Worm (Caenorhabditis elegans): ENCODE data around the gene EGAP9.4.

- TF ChIP-seq flt-1 (GFP tag; IDR thresholded peaks at IDR 0.05) (no peak), tra-4 (tag; optimal IDR thresholded peaks at IDR 0.05) (no peak), B0310.2 (tag; optimal IDR thresholded peaks at IDR 0.05) (no peak), sea-1 (GFP tag; conservative IDR thresholded peaks at IDR 0.05) (no peak), ceh-13 (GFP tag; optimal IDR thresholded peaks at IDR 0.05) (no peak), ets-7 (tag; optimal IDR thresholded peaks at IDR 0.05) (no peak), hmbx-1 (tag; optimal IDR thresholded peaks at IDR 0.05) (no peak), hnd-1 (tag; optimal IDR thresholded peaks at IDR 0.05) (no peak), pes-1 (GFP tag; IDR thresholded peaks at IDR 0.05) (no peak), hmg-4 (GFP tag; optimal IDR thresholded peaks at IDR 0.05) (no peak), tbx-11 (GFP tag; IDR thresholded peaks at IDR 0.05) (no peak), ama-1 (optimal IDR thresholded peaks at IDR 0.05) (no peak), ceh-36 (tag; optimal IDR thresholded peaks at IDR 0.05) (no peak), tbx-37 (GFP tag; conservative IDR thresholded peaks at IDR 0.05) (no peak)
Measured at ce11 chrV:6558103-6558502, 18.6 kb upstream of the EGAP9.4 start, which contains the start of gene spp-20.

All from whole organism, early embryonic.